Fruit fly (Drosophila melanogaster): ENCODE data around the gene CG43175.

The CG43175 gene

DNA sequence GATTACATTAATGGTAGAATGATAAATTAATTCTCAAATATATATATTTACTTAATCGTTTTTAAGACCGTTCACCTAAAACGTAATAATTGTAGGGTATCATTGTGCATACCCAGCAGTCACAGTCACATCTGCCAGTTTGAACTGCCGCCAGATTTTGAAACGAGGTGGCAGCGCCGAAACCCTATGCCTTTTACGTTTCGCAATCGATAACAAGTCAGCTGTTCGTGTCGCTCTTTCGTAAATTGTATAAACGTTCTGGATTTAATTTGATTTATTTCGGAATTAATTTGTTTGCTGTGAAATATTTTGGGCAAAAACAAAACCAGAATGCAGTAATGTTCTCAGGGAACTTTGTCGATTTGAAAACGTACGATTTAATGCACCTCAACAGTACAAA, 16.9 kb downstream of the CG43175 start, which contains the start of gene CG14322:
CG14322 (plus strand) TSS at position 236 of the 400 bp plus-strand sequence.
- peak; percentile 13 for TF ChIP-seq woc (GFP tag; optimal IDR thresholded peaks at IDR 0.05)
- peak; percentile 29 for TF ChIP-seq Hnf4 (GFP tag; optimal IDR thresholded peaks at IDR 0.05)
- no peak for TF ChIP-seq Myc (optimal IDR thresholded peaks at IDR 0.05)
- TF ChIP-seq tai (GFP tag; optimal IDR thresholded peaks at IDR 0.05): peak; percentile 23
- TF ChIP-seq Abd-B (GFP tag; optimal IDR thresholded peaks at IDR 0.05): no peak
- TF ChIP-seq Hr83 (GFP tag; optimal IDR thresholded peaks at IDR 0.05; ENCODE audit: poor library complexity, severe bottlenecking): peak; percentile 5
- no peak for TF ChIP-seq GATAd (GFP tag; optimal IDR thresholded peaks at IDR 0.05)
- TF ChIP-seq Mio (GFP tag; optimal IDR thresholded peaks at IDR 0.05): no peak
- TF ChIP-seq dmrt93B (GFP tag; optimal IDR thresholded peaks at IDR 0.05): no peak
- no peak for TF ChIP-seq CrebA (GFP tag; optimal IDR thresholded peaks at IDR 0.05; ENCODE audit: borderline replicate concordance)
- no peak for TF ChIP-seq br (GFP tag; optimal IDR thresholded peaks at IDR 0.05)
- TF ChIP-seq Vsx2 (GFP tag; optimal IDR thresholded peaks at IDR 0.05; ENCODE audit: partially characterized antibody): peak; percentile 4
- TF ChIP-seq ey (GFP tag; optimal IDR thresholded peaks at IDR 0.05): no peak
- TF ChIP-seq foxo (GFP tag; optimal IDR thresholded peaks at IDR 0.05): peak in 1 of 2 experiments; percentile 38

DNA sequence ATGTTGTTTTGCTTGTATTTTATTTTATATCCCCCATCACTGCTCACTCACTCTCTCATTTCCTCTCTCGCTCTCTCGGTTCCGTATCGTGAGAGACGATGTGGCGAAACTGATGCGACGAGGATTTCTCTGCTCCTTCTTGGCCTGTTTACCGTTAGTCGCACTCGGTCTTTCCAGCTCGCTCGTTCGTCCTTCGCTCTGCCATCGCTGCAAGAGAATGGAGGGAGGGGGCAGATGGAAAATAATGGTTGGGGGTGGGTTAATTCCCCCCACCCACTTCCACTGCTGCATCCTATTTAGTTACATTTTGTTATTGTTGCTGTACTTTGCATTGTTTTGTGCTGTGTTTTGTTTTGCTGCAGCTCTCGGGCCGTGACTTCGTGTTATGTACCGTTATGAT, 23.4 kb downstream of the CG43175 start:
- no peak for TF ChIP-seq Sp1 (GFP tag; optimal IDR thresholded peaks at IDR 0.05)
- TF ChIP-seq usp (GFP tag; optimal IDR thresholded peaks at IDR 0.05): no peak
- no peak for TF ChIP-seq Jra (GFP tag; optimal IDR thresholded peaks at IDR 0.05)
- TF ChIP-seq dsf (GFP tag; optimal IDR thresholded peaks at IDR 0.05; ENCODE audit: borderline replicate concordance): no peak
- no peak for TF ChIP-seq psq (GFP tag; optimal IDR thresholded peaks at IDR 0.05)
- TF ChIP-seq Dif (GFP tag; optimal IDR thresholded peaks at IDR 0.05; ENCODE audit: partially characterized antibody): no peak
- TF ChIP-seq Dfd (GFP tag; optimal IDR thresholded peaks at IDR 0.05): no peak

DNA sequence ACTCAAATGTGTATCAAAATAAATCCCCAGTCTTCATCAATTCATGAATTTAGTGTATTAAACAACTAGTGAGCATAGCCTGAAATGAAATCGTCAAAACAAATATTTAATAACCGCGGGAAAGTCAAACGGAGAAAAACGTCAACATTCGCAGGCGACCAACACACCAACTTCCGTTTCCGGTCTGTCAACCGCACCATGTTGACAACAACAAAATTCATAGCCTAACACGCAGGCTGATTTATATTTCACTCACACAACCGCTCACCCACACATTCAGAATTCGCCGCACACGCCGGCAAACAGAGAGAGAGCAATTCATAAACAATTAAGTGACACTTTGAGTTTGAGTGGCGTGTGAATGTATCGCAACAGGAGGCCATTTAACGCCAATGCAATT, 24.5 kb downstream of the CG43175 start:
- TF ChIP-seq HLH106 (tag; optimal IDR thresholded peaks at IDR 0.05): no peak
- TF ChIP-seq Dif (GFP tag; optimal IDR thresholded peaks at IDR 0.05; ENCODE audit: partially characterized antibody): no peak
- no peak for TF ChIP-seq psq (GFP tag; optimal IDR thresholded peaks at IDR 0.05)
- TF ChIP-seq dsf (GFP tag; optimal IDR thresholded peaks at IDR 0.05; ENCODE audit: borderline replicate concordance): no peak

DNA sequence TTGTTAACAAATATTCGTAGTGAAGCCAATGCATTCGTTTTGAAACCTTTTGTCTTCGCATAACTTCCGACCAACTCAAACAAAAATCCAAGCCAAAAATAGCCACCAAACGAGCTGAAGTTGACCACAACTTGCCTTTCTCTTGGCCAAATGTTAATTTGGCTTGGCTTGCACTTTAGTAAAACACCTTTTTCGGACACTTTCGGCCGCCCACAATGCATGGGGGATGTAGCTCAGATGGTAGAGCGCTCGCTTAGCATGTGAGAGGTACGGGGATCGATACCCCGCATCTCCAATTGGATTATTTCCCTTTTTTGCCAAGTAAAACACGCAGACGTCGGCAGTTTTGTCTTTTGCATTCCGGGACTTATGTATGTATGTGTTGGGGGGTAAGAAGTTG, 26.4 kb downstream of the CG43175 start:
- TF ChIP-seq CG9705 (GFP tag; optimal IDR thresholded peaks at IDR 0.05): no peak
- TF ChIP-seq Rel (GFP tag; optimal IDR thresholded peaks at IDR 0.05): no peak
- no peak for TF ChIP-seq Rel (tag; optimal IDR thresholded peaks at IDR 0.05)
- TF ChIP-seq rgr (GFP tag; optimal IDR thresholded peaks at IDR 0.05): no peak
- no peak for TF ChIP-seq dsf (GFP tag; optimal IDR thresholded peaks at IDR 0.05; ENCODE audit: borderline replicate concordance)

DNA sequence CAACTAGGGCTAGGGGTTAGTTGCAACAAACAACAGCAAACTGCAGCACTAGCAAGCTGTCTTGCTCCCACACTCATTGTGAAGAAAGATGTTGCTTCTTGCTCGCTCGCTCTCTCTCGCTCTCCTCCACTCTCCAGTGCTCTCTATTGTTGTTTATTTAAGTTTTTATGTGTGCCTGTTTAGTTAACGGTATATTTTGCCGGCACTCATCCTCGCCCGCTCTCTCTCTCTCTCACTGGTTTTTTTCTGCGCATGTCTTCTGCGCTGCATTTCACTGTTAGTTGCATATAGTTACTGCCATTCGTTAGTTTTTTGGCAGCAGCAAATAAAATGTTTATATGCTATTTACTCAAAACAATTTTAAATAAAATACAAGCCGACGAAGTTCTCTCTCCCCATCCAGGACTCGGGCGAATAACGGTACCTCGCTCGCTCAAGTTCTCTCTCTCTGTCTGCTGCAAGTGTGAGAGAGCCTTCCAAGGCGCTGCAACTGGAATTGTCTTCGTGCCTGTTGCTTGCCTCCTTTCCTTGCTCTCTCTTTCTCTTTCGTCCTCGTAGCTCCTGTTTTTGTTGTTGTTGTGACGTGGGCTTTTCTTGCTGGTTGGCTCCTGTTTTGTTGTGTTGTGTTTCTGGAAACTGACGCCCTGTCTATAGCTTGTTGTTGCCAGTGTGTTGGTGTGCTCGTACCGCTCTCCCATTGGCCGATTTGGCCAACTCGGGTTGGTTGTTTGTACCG, 35.7 kb downstream of the CG43175 start:
- TF ChIP-seq CrebA (GFP tag; optimal IDR thresholded peaks at IDR 0.05; ENCODE audit: borderline replicate concordance) (no peak), dsf (GFP tag; optimal IDR thresholded peaks at IDR 0.05; ENCODE audit: borderline replicate concordance) (no peak), dl (GFP tag; optimal IDR thresholded peaks at IDR 0.05; ENCODE audit: insufficient read depth in 1 of 2, partially characterized antibody in 2 of 2) (peak in 1 of 2 experiments; percentile 14), Rel (GFP tag; optimal IDR thresholded peaks at IDR 0.05) (no peak), Rel (tag; optimal IDR thresholded peaks at IDR 0.05) (no peak)

DNA sequence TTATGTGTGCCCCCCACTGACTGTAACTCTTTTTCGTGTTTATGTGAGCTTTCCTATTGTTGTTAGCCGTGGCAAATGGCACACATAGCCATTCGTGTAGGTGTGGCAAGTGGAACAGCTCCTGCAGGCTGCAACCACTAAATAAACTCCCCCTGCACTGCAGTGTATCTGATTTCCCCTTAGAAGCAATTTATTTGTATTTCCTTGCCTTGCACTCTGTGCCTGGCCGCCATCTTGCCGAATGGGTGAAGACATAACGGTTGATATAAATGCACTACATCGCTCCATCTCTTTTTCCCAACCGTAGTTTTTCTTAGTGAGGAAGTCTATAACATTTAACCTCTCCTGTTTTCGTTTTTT, 36.3 kb downstream of the CG43175 start:
- TF ChIP-seq Hnf4 (GFP tag; optimal IDR thresholded peaks at IDR 0.05): no peak
- no peak for TF ChIP-seq Dif (GFP tag; optimal IDR thresholded peaks at IDR 0.05; ENCODE audit: partially characterized antibody)
- TF ChIP-seq CG9705 (GFP tag; optimal IDR thresholded peaks at IDR 0.05): no peak
- no peak for TF ChIP-seq dmrt93B (GFP tag; optimal IDR thresholded peaks at IDR 0.05)
- TF ChIP-seq foxo (GFP tag; optimal IDR thresholded peaks at IDR 0.05): no peak
- no peak for TF ChIP-seq Rel (GFP tag; optimal IDR thresholded peaks at IDR 0.05)
- TF ChIP-seq Rel (tag; optimal IDR thresholded peaks at IDR 0.05): no peak
- TF ChIP-seq psq (GFP tag; optimal IDR thresholded peaks at IDR 0.05): no peak
- TF ChIP-seq h (GFP tag; optimal IDR thresholded peaks at IDR 0.05): no peak
- no peak for TF ChIP-seq ey (GFP tag; optimal IDR thresholded peaks at IDR 0.05)
- TF ChIP-seq dsf (GFP tag; optimal IDR thresholded peaks at IDR 0.05; ENCODE audit: borderline replicate concordance): no peak
- no peak for TF ChIP-seq lola (GFP tag; optimal IDR thresholded peaks at IDR 0.05)
- no peak for TF ChIP-seq jim (GFP tag; optimal IDR thresholded peaks at IDR 0.05)
